Worm (Caenorhabditis elegans) whole organism, L2 larva: ENCODE results near the gene vps-32.1.

Source experiments
- C34F6.9 ChIP-seq: fragments of 150-350 bp; optimal IDR thresholded peaks from 2 replicates; lab custom pipeline; 2014; ENCODE audit warnings: missing biosample characterization, missing genetic modification characterization
- R02D3.7 ChIP-seq: fragments of 150-350 bp; optimal IDR thresholded peaks from 2 replicates; lab custom pipeline; 2014; ENCODE audit warnings: missing biosample characterization, missing genetic modification characterization
- alr-1 ChIP-seq: fragments of 150-350 bp; optimal IDR thresholded peaks from 2 replicates; lab custom pipeline; 2014; ENCODE audit warnings: missing biosample characterization, missing genetic modification characterization
- ama-1 ChIP-seq: fragments of 150-350 bp; optimal IDR thresholded peaks from 2 replicates; lab custom pipeline; 2018; ENCODE audit warnings: inconsistent platforms
- blmp-1 ChIP-seq: sonication (generic microtip); optimal IDR thresholded peaks from 2 replicates; lab custom pipeline; 2017; ENCODE audit warnings: missing genetic modification characterization, mild to moderate bottlenecking, missing compliant biosample characterization, antibody characterized with exemption, moderate library complexity; ENCODE audit not compliant: insufficient read depth
- ceh-16 ChIP-seq: fragments of 150-350 bp; optimal IDR thresholded peaks from 2 replicates; lab custom pipeline; 2014; ENCODE audit warnings: missing biosample characterization, missing genetic modification characterization
- ceh-82 ChIP-seq: fragments of 150-350 bp; optimal IDR thresholded peaks from 2 replicates; lab custom pipeline; 2014; ENCODE audit warnings: missing biosample characterization, missing genetic modification characterization
- crh-2 ChIP-seq: sonication (generic microtip); optimal IDR thresholded peaks from 2 replicates; lab custom pipeline; 2017; ENCODE audit warnings: missing biosample characterization, missing genetic modification characterization
- egl-27 ChIP-seq: sonication (generic microtip); optimal IDR thresholded peaks from 3 replicates; lab custom pipeline; 2017; ENCODE audit warnings: missing biosample characterization, missing genetic modification reagents, missing genetic modification characterization
- elt-1 ChIP-seq: fragments of 150-350 bp; optimal IDR thresholded peaks from 2 replicates; lab custom pipeline; 2014; ENCODE audit warnings: missing biosample characterization, missing genetic modification characterization
- fos-1 ChIP-seq: fragments of 150-350 bp; optimal IDR thresholded peaks from 2 replicates; lab custom pipeline; 2014; ENCODE audit warnings: missing biosample characterization, missing genetic modification characterization
- gmeb-1 ChIP-seq: fragments of 150-350 bp; optimal IDR thresholded peaks from 2 replicates; lab custom pipeline; 2014; ENCODE audit warnings: missing biosample characterization, missing genetic modification characterization
- lin-11 ChIP-seq: fragments of 150-350 bp; sonication (generic microtip); optimal IDR thresholded peaks from 2 replicates; lab custom pipeline; 2014; ENCODE audit warnings: missing biosample characterization, missing genetic modification characterization, inconsistent platforms, mixed read lengths
- lin-13 ChIP-seq: fragments of 150-350 bp; optimal IDR thresholded peaks from 2 replicates; lab custom pipeline; 2014; ENCODE audit warnings: missing biosample characterization, missing genetic modification reagents, missing genetic modification characterization
- lsy-2 ChIP-seq, 2 experiments: fragments of 150-350 bp in 1 of 2; sonication (generic microtip) in 1 of 2; optimal IDR thresholded peaks; 2 replicates each; lab custom pipeline; 2014 to 2017; ENCODE audit warnings: missing biosample characterization in 2 of 2, missing genetic modification characterization in 2 of 2
- mab-5 ChIP-seq: fragments of 150-350 bp; optimal IDR thresholded peaks from 2 replicates; lab custom pipeline; 2014; ENCODE audit warnings: missing biosample characterization, missing genetic modification characterization
- mdl-1 ChIP-seq, 2 experiments: fragments of 150-350 bp in 1 of 2; sonication (generic microtip) in 1 of 2; optimal IDR thresholded peaks; 2 replicates each; lab custom pipeline; 2017; ENCODE audit warnings: missing biosample characterization in 2 of 2, missing genetic modification characterization in 2 of 2
- nhr-11 ChIP-seq: fragments of 150-350 bp; optimal IDR thresholded peaks from 2 replicates; lab custom pipeline; 2014; ENCODE audit warnings: missing biosample characterization, missing genetic modification characterization
- nhr-12 ChIP-seq: fragments of 150-350 bp; optimal IDR thresholded peaks from 2 replicates; lab custom pipeline; 2014; ENCODE audit warnings: missing biosample characterization, missing genetic modification characterization
- nhr-21 ChIP-seq: fragments of 150-350 bp; optimal IDR thresholded peaks from 2 replicates; lab custom pipeline; 2014; ENCODE audit warnings: missing biosample characterization, missing genetic modification characterization
- nhr-25 ChIP-seq: fragments of 150-350 bp; sonication (generic microtip); optimal IDR thresholded peaks from 3 replicates; lab custom pipeline; 2014; ENCODE audit warnings: missing biosample characterization, missing genetic modification characterization
- nhr-77 ChIP-seq: fragments of 150-350 bp; optimal IDR thresholded peaks from 2 replicates; lab custom pipeline; 2014; ENCODE audit warnings: missing biosample characterization, missing genetic modification characterization
- peb-1 ChIP-seq: fragments of 150-350 bp; optimal IDR thresholded peaks from 2 replicates; lab custom pipeline; 2014; ENCODE audit warnings: missing biosample characterization, missing genetic modification characterization
- sem-4 ChIP-seq: fragments of 150-350 bp; optimal IDR thresholded peaks from 2 replicates; lab custom pipeline; 2014; ENCODE audit warnings: missing biosample characterization, missing genetic modification reagents, missing genetic modification characterization
- sma-3 ChIP-seq: sonication (generic microtip); optimal IDR thresholded peaks from 2 replicates; lab custom pipeline; 2016; ENCODE audit warnings: missing genetic modification reagents, missing genetic modification characterization, missing compliant biosample characterization
- sma-9 ChIP-seq, 2 experiments: fragments of 150-350 bp in 1 of 2; sonication (generic microtip) in 1 of 2; optimal IDR thresholded peaks; 2 replicates each; lab custom pipeline; 2014 to 2016; ENCODE audit warnings: missing genetic modification characterization in 2 of 2, mild to moderate bottlenecking in 1 of 2, missing biosample characterization in 1 of 2, missing compliant biosample characterization in 1 of 2, missing genetic modification reagents in 1 of 2, moderate library complexity in 1 of 2
- snpc-4 ChIP-seq: fragments of 150-350 bp; optimal IDR thresholded peaks from 2 replicates; lab custom pipeline; 2014; ENCODE audit warnings: missing biosample characterization, missing genetic modification characterization
- unc-39 ChIP-seq: fragments of 150-350 bp; optimal IDR thresholded peaks from 2 replicates; lab custom pipeline; 2014; ENCODE audit warnings: missing biosample characterization, missing genetic modification characterization
- unc-55 ChIP-seq: fragments of 150-350 bp; sonication (generic microtip); optimal IDR thresholded peaks from 3 replicates; lab custom pipeline; 2014; ENCODE audit warnings: missing biosample characterization, missing genetic modification reagents, missing genetic modification characterization
- unc-62 ChIP-seq: fragments of 150-350 bp; optimal IDR thresholded peaks from 2 replicates; lab custom pipeline; 2014; ENCODE audit warnings: missing biosample characterization, missing genetic modification reagents, missing genetic modification characterization
- zag-1 ChIP-seq: fragments of 150-350 bp; optimal IDR thresholded peaks from 2 replicates; lab custom pipeline; 2014; ENCODE audit warnings: missing biosample characterization, missing genetic modification characterization
- ztf-1 ChIP-seq: fragments of 200-800 bp; sonication (Bioruptor generic); conservative IDR thresholded peaks from 2 replicates; pipeline ENCODE4 v1.3.6; 2022; ENCODE audit warnings: missing genetic modification characterization, missing compliant biosample characterization
- ztf-11 ChIP-seq: sonication (generic microtip); optimal IDR thresholded peaks from 2 replicates; lab custom pipeline; 2017; ENCODE audit warnings: missing biosample characterization, missing genetic modification characterization
- ztf-4 ChIP-seq: fragments of 150-350 bp; optimal IDR thresholded peaks from 2 replicates; lab custom pipeline; 2014; ENCODE audit warnings: missing biosample characterization, missing genetic modification characterization

Gene vps-32.1

DNA sequence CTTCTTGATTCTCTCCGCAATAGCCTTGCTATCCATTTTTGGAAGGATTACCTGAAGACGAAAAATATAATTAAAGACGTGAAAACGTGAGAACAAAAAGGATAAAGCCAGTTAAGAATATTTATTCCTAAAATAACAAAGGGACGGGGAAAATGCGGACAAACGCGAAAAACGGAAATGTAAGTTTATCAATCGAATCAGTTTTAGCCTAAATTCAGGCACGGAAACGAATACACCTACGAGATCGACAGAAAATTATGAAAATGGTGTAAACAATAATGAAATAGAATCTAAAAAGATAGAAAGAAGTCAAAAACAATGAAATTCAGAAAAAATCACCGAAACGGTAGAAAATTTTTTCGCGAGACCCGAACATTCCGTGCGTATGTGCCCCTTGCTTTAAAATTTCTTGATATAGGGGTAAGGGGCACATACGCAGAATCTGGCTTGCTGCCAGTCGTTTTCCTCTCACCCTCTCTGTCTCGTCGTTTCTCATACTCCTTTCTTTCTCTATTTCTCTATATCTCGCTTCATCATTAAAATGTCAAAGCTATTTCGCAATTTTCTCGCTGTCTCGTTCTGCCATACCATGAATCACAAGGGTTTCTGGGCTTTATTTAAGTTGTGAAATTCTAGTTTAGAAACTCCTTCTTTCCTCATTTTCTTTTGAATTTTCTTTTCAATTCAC is 759 bp upstream of the vps-32.1 start, which contains the start of gene icd-1 (continued):
- TF ChIP-seq sem-4 (tag; lab: Kevin White, UChicago): peak; percentile 98
- peak; percentile 94 for TF ChIP-seq egl-27 (tag; lab: Kevin White, UChicago)
- TF ChIP-seq ama-1 (lab: Kevin White, UChicago): peak; percentile 24
- no peak for TF ChIP-seq ztf-1 (GFP tag; lab: Robert Waterston, UW)
- no peak for TF ChIP-seq alr-1 (tag; lab: Kevin White, UChicago)
- TF ChIP-seq lin-13 (GFP tag; lab: Kevin White, UChicago): peak; percentile 93
- peak; percentile 93 for TF ChIP-seq unc-62 (GFP tag; lab: Kevin White, UChicago)
- TF ChIP-seq nhr-21 (tag; lab: Kevin White, UChicago): peak; percentile 96
- TF ChIP-seq peb-1: no peak
- TF ChIP-seq R02D3.7 (tag; lab: Kevin White, UChicago): peak; percentile 38
- peak; percentile 81 for TF ChIP-seq blmp-1 (tag; lab: Kevin White, UChicago)
- peak; percentile 88 to 96 for TF ChIP-seq lsy-2 (tag; optimal IDR thresholded peaks at IDR 0.05; lab: Kevin White, UChicago)
- no peak for TF ChIP-seq nhr-77
- TF ChIP-seq unc-39 (tag; lab: Kevin White, UChicago): no peak
- TF ChIP-seq nhr-12 (tag; lab: Kevin White, UChicago): peak; percentile 50
- peak; percentile 94 for TF ChIP-seq ztf-4 (tag; lab: Kevin White, UChicago)

DNA sequence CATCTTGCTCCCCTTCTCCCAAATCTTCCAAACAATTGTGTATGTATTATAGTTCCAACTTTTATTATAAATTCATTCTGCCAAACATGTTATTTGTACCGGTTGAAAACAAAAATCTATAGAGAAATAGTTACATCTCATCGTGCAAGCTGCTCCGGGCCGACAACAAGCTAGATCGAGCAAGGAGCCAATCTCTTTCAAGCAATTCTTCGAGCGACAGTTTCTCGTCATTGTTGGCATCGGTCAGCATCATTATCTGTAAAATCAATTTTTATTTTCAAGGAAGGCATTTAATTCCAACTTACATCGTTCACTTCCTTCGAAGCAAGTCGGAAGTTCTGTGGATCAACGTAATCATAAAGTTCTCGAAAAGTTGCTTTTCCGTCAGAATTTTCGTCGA is 1.5 kb downstream of the vps-32.1 start:
- no peak for TF ChIP-seq nhr-11 (tag; lab: Kevin White, UChicago)

DNA sequence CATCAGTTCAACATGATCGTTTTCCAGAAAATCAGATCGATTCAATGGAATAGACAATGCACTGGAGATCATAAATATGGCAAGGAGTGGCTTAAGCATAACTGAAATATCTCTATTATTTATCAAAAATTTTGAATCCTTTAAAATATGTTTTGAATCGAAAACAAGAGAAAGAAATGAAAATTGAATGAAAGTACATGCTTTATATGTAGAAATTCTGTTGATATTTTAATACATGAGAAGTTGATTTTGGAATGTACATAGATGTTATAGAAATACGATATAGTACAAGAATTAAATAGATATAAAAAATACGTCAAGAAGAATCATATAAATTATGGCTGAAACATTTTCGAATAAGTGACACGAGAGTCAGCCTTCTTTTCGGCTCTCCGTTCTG is 2.7 kb downstream of the vps-32.1 start, which contains the start of gene C56C10.9:
C56C10.9 (minus strand) TSS at position 101 of the 400 bp plus-strand sequence.
- TF ChIP-seq fos-1 (tag; lab: Kevin White, UChicago) (no peak), ceh-16 (no peak), sma-3 (GFP tag; lab: Kevin White, UChicago) (no peak), lin-13 (GFP tag; lab: Kevin White, UChicago) (no peak), mab-5 (tag; lab: Kevin White, UChicago) (no peak), lsy-2 (tag; optimal IDR thresholded peaks at IDR 0.05; lab: Kevin White, UChicago) (no peak), unc-55 (GFP tag; lab: Kevin White, UChicago) (no peak), crh-2 (tag; lab: Kevin White, UChicago) (no peak), R02D3.7 (tag; lab: Kevin White, UChicago) (no peak), elt-1 (no peak), peb-1 (no peak), ztf-1 (GFP tag; lab: Robert Waterston, UW) (no peak), sma-9 (GFP tag; optimal IDR thresholded peaks at IDR 0.05; lab: Kevin White, UChicago) (no peak), sma-9 (tag; optimal IDR thresholded peaks at IDR 0.05; lab: Kevin White, UChicago) (no peak), C34F6.9 (tag; lab: Kevin White, UChicago) (no peak), snpc-4 (no peak), ztf-11 (tag; lab: Kevin White, UChicago) (no peak), unc-39 (tag; lab: Kevin White, UChicago) (no peak), lin-11 (tag; lab: Kevin White, UChicago) (no peak), ceh-82 (tag; lab: Kevin White, UChicago) (no peak)
- TF ChIP-seq, all 48 proteins: peak for 0

DNA sequence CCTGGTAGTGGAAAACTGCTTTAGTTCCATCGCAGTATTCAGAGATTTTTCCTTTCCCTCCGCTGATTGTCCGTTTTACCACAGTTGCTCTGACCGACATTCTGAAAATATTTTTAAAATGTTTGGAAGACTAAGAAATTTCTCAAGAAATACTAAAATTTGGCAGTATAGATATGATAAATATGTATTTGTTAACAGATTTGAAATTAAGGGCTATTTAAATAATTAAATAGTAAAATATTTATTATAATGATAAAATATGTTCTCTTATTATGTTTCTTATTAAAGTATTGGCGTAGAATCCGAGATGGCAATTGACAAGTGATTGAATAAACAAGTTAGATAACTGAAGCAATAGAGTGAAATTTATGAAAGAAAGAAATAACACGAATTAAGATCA is 4.6 kb downstream of the vps-32.1 start, which contains the start of gene aipr-1:
aipr-1 (minus strand) TSS at position 101 of the 400 bp plus-strand sequence.
- TF ChIP-seq zag-1 (tag; lab: Kevin White, UChicago) (no peak), mdl-1 (tag; optimal IDR thresholded peaks at IDR 0.05; lab: Kevin White, UChicago) (no peak), snpc-4 (no peak), nhr-25 (tag; lab: Kevin White, UChicago) (no peak), crh-2 (tag; lab: Kevin White, UChicago) (no peak), gmeb-1 (tag; lab: Kevin White, UChicago) (no peak)
